Worm (Caenorhabditis elegans) whole organism, L3 larva: ENCODE measurements around the gene flp-4.

Source experiments
- R02D3.7 ChIP-seq: fragments of 150-350 bp; optimal IDR thresholded peaks from 2 replicates; lab custom pipeline; 2014; ENCODE audit warnings: missing biosample characterization, missing genetic modification characterization
- aly-2 ChIP-seq: fragments of 150-350 bp; optimal IDR thresholded peaks from 2 replicates; lab custom pipeline; 2014; ENCODE audit warnings: missing biosample characterization, missing genetic modification characterization
- ceh-82 ChIP-seq: fragments of 150-350 bp; optimal IDR thresholded peaks from 2 replicates; lab custom pipeline; 2014; ENCODE audit warnings: missing biosample characterization, missing genetic modification characterization
- ceh-9 ChIP-seq: sonication (generic microtip); optimal IDR thresholded peaks from 2 replicates; lab custom pipeline; 2018; ENCODE audit warnings: missing biosample characterization, missing genetic modification characterization
- daf-12 ChIP-seq: fragments of 150-350 bp; optimal IDR thresholded peaks from 2 replicates; lab custom pipeline; 2014; ENCODE audit warnings: missing biosample characterization, missing genetic modification reagents, missing genetic modification characterization
- egl-27 ChIP-seq: sonication (generic microtip); optimal IDR thresholded peaks from 4 replicates; lab custom pipeline; 2017; ENCODE audit warnings: missing biosample characterization, missing genetic modification reagents, missing genetic modification characterization
- elt-2 ChIP-seq: sonication (generic microtip); optimal IDR thresholded peaks from 2 replicates; lab custom pipeline; 2016; ENCODE audit warnings: missing genetic modification reagents, mild to moderate bottlenecking, missing genetic modification characterization, missing compliant biosample characterization
- elt-3 ChIP-seq, 3 experiments: fragments of 150-350 bp in 1 of 3; sonication (generic microtip) in 2 of 3; optimal IDR thresholded peaks; 2 replicates in 2 of 3; 4 replicates in 1 of 3; lab custom pipeline; 2014 to 2017; ENCODE audit warnings: missing biosample characterization in 3 of 3, missing genetic modification characterization in 3 of 3
- eor-1 ChIP-seq, 2 experiments: fragments of 150-350 bp; optimal IDR thresholded peaks; 2 replicates each; lab custom pipeline; 2014 to 2018; ENCODE audit warnings: missing biosample characterization in 2 of 2, missing genetic modification characterization in 2 of 2
- fos-1 ChIP-seq: fragments of 150-350 bp; optimal IDR thresholded peaks from 2 replicates; lab custom pipeline; 2014; ENCODE audit warnings: missing biosample characterization, missing genetic modification characterization
- hmg-11 ChIP-seq: sonication (generic microtip); optimal IDR thresholded peaks from 2 replicates; lab custom pipeline; 2016; ENCODE audit warnings: missing genetic modification characterization, missing compliant biosample characterization
- lin-15B ChIP-seq: fragments of 150-350 bp; optimal IDR thresholded peaks from 2 replicates; lab custom pipeline; 2014; ENCODE audit warnings: missing biosample characterization, missing genetic modification characterization
- mdl-1 ChIP-seq: fragments of 150-350 bp; optimal IDR thresholded peaks from 2 replicates; lab custom pipeline; 2014; ENCODE audit warnings: missing biosample characterization, missing genetic modification characterization
- nfya-1 ChIP-seq: sonication (generic microtip); optimal IDR thresholded peaks from 2 replicates; lab custom pipeline; 2017; ENCODE audit warnings: missing genetic modification characterization, mild to moderate bottlenecking, missing compliant biosample characterization, antibody characterized with exemption, moderate library complexity; ENCODE audit not compliant: insufficient read depth
- nhr-11 ChIP-seq: fragments of 150-350 bp; optimal IDR thresholded peaks from 2 replicates; lab custom pipeline; 2014; ENCODE audit warnings: missing biosample characterization, missing genetic modification characterization
- nhr-23 ChIP-seq: fragments of 150-350 bp; optimal IDR thresholded peaks from 2 replicates; lab custom pipeline; 2014; ENCODE audit warnings: missing biosample characterization, missing genetic modification reagents, missing genetic modification characterization
- nhr-25 ChIP-seq: sonication (generic microtip); optimal IDR thresholded peaks from 2 replicates; lab custom pipeline; 2017; ENCODE audit warnings: missing biosample characterization, missing genetic modification characterization
- nhr-28 ChIP-seq: fragments of 150-350 bp; optimal IDR thresholded peaks from 2 replicates; lab custom pipeline; 2014; ENCODE audit warnings: missing biosample characterization, missing genetic modification characterization
- nhr-43 ChIP-seq: sonication (generic microtip); optimal IDR thresholded peaks from 2 replicates; lab custom pipeline; 2016; ENCODE audit warnings: mild to moderate bottlenecking, missing genetic modification characterization, missing compliant biosample characterization; ENCODE audit not compliant: poor library complexity, severe bottlenecking
- pha-4 ChIP-seq: fragments of 150-350 bp; optimal IDR thresholded peaks from 2 replicates; lab custom pipeline; 2014; ENCODE audit warnings: missing biosample characterization, missing genetic modification reagents, missing genetic modification characterization
- pqm-1 ChIP-seq: fragments of 150-350 bp; optimal IDR thresholded peaks from 2 replicates; lab custom pipeline; 2017; ENCODE audit warnings: missing biosample characterization, missing genetic modification characterization, inconsistent platforms
- skn-1 ChIP-seq: fragments of 150-350 bp; optimal IDR thresholded peaks from 2 replicates; lab custom pipeline; 2014; ENCODE audit warnings: missing biosample characterization, missing genetic modification characterization
- snpc-4 ChIP-seq: fragments of 150-350 bp; optimal IDR thresholded peaks from 2 replicates; lab custom pipeline; 2014; ENCODE audit warnings: missing biosample characterization, missing genetic modification characterization
- unc-62 ChIP-seq: fragments of 150-350 bp; sonication (generic microtip); optimal IDR thresholded peaks from 4 replicates; lab custom pipeline; 2014; ENCODE audit warnings: missing biosample characterization, missing genetic modification reagents, missing genetic modification characterization

Gene flp-4

ce11 chrII:10099804-10100360 is 51.2 kb downstream of the flp-4 start, which contains the start of the genes pas-7 and puf-12:
TSS of gene pas-7 (minus strand) at chrII:10099854.
TSS of gene puf-12 (plus strand) at chrII:10100310.
- TF ChIP-seq snpc-4 (tag; lab: Kevin White, UChicago) = no peak
- TF ChIP-seq ceh-82 = no peak
- peak; percentile 75 for TF ChIP-seq nfya-1 (tag; lab: Kevin White, UChicago)
- TF ChIP-seq elt-2 (tag; lab: Kevin White, UChicago) = peak; percentile 6
- TF ChIP-seq pqm-1 = no peak
- TF ChIP-seq skn-1 = peak; percentile 97
- peak; percentile 70 for TF ChIP-seq pha-4
- TF ChIP-seq nhr-23 (tag; lab: Kevin White, UChicago) = peak; percentile 32
- peak; percentile 62 for TF ChIP-seq R02D3.7
- TF ChIP-seq nhr-43 (tag; lab: Kevin White, UChicago) = no peak
- peak; percentile 61 for TF ChIP-seq lin-15B (tag; lab: Kevin White, UChicago)
- TF ChIP-seq hmg-11 (tag; lab: Kevin White, UChicago) = no peak

ce11 chrII:10103212-10103611 is 54.5 kb downstream of the flp-4 start:
- TF ChIP-seq elt-3 (tag; optimal IDR thresholded peaks at IDR 0.05; lab: Kevin White, UChicago) = no peak
- TF ChIP-seq daf-12 (tag; lab: Kevin White, UChicago) = no peak
- no peak for TF ChIP-seq pqm-1
- TF ChIP-seq unc-62 = no peak
- TF ChIP-seq fos-1 = no peak
- TF ChIP-seq eor-1 (tag; optimal IDR thresholded peaks at IDR 0.05; lab: Kevin White, UChicago) = no peak
- TF ChIP-seq nhr-43 (tag; lab: Kevin White, UChicago) = no peak
- TF ChIP-seq snpc-4 (tag; lab: Kevin White, UChicago) = no peak
- TF ChIP-seq elt-2 (tag; lab: Kevin White, UChicago) = no peak
- no peak for TF ChIP-seq nhr-25 (tag; lab: Kevin White, UChicago)
- no peak for TF ChIP-seq aly-2 (tag; lab: Kevin White, UChicago)
- no peak for TF ChIP-seq mdl-1 (tag; lab: Kevin White, UChicago)
- TF ChIP-seq nhr-11 (tag; lab: Kevin White, UChicago) = no peak
- TF ChIP-seq nfya-1 (tag; lab: Kevin White, UChicago) = no peak
- TF ChIP-seq ceh-9 (tag; lab: Kevin White, UChicago) = no peak
- TF ChIP-seq egl-27 = no peak
- no peak for TF ChIP-seq nhr-28 (tag; lab: Kevin White, UChicago)
